Worm (Caenorhabditis elegans): ENCODE measurements around the gene mltn-6.

- TF ChIP-seq sea-1 (GFP tag; conservative IDR thresholded peaks at IDR 0.05) (no peak), hmbx-1 (tag; optimal IDR thresholded peaks at IDR 0.05) (no peak), tra-4 (tag; optimal IDR thresholded peaks at IDR 0.05) (no peak), scrt-1 (GFP tag; IDR thresholded peaks at IDR 0.05) (no peak)
Measured at ce11 chrV:388397-388796, 23.6 kb downstream of the mltn-6 start, which contains the start of gene ZK6.6.

All from whole organism, early embryonic.